Worm (Caenorhabditis elegans) whole organism, midembryonic: ENCODE results near the gene scl-14.

Experiments
- cog-1 ChIP-seq: sonication (generic microtip); optimal IDR thresholded peaks from 2 replicates; lab custom pipeline; 2016; ENCODE audit warnings: missing genetic modification characterization, missing compliant biosample characterization
- flt-1 ChIP-seq: fragments of 200-800 bp; sonication (Bioruptor generic); IDR thresholded peaks from 2 replicates; pipeline ENCODE4 v1.3.6; 2022; ENCODE audit warnings: missing genetic modification characterization, missing compliant biosample characterization
- med-1 ChIP-seq: sonication (generic microtip); optimal IDR thresholded peaks from 2 replicates; lab custom pipeline; 2017; ENCODE audit warnings: missing genetic modification characterization, mild to moderate bottlenecking, missing compliant biosample characterization, antibody characterized with exemption, missing genetic modification reagents; ENCODE audit not compliant: insufficient read depth
- tab-1 ChIP-seq: fragments of 200-800 bp; sonication (Bioruptor generic); IDR thresholded peaks from 2 replicates; pipeline ENCODE4 v1.3.6; 2022; ENCODE audit warnings: missing genetic modification characterization, missing compliant biosample characterization

ce11 chrIV:13205891-13206290 lies 40.6 kb downstream of the scl-14 start:
- TF ChIP-seq tab-1 (GFP tag; lab: Robert Waterston, UW): no peak
- no peak for TF ChIP-seq med-1 (GFP tag; lab: Kevin White, UChicago)
- peak; percentile 21 for TF ChIP-seq cog-1 (tag; lab: Kevin White, UChicago)
- TF ChIP-seq flt-1 (GFP tag; lab: Robert Waterston, UW): no peak
